Worm (Caenorhabditis elegans) whole organism, L4/young adult: ENCODE results near the gene clec-67.

Experiments
- W03F9.2 ChIP-seq: fragments of 150-350 bp; optimal IDR thresholded peaks from 2 replicates; lab custom pipeline; 2014; ENCODE audit warnings: missing biosample characterization, missing genetic modification characterization
- dao-5 ChIP-seq: sonication (generic microtip); optimal IDR thresholded peaks from 2 replicates; lab custom pipeline; 2016; ENCODE audit warnings: missing genotype, missing genetic modification characterization, moderate library complexity, missing compliant biosample characterization
- him-1 ChIP-seq: sonication (generic microtip); optimal IDR thresholded peaks from 2 replicates; lab custom pipeline; 2016; ENCODE audit warnings: missing genotype, missing genetic modification reagents, missing genetic modification characterization, missing compliant biosample characterization

ce11 chrIV:3894770-3895169 lies 27.2 kb upstream of the clec-67 start, which contains the start of gene dct-8:
- TF ChIP-seq him-1 (tag; lab: Kevin White, UChicago) (no peak), dao-5 (tag; lab: Kevin White, UChicago) (no peak), W03F9.2 (tag; lab: Kevin White, UChicago) (no peak)
